Fruit fly (Drosophila melanogaster) whole organism, embryonic: Measurements from ENCODE around the gene Dmtn.

Source experiments
- B-H2 ChIP-seq: fragments of 200-800 bp; sonication (Bioruptor generic); optimal IDR thresholded peaks from 2 replicates; lab custom pipeline; 2018; ENCODE audit warnings: missing biosample characterization, mild to moderate bottlenecking, missing genetic modification characterization
- CG10147 ChIP-seq: fragments of 200-800 bp; sonication (Bioruptor generic); optimal IDR thresholded peaks from 2 replicates; lab custom pipeline; 2019; ENCODE audit warnings: missing biosample characterization, mild to moderate bottlenecking, missing genetic modification characterization, moderate library complexity
- CG10462 ChIP-seq: fragments of 200-800 bp; sonication (Bioruptor generic); optimal IDR thresholded peaks from 2 replicates; lab custom pipeline; 2016; ENCODE audit warnings: missing biosample characterization, missing genetic modification characterization
- CG11247 ChIP-seq: fragments of 200-800 bp; sonication (Bioruptor generic); IDR thresholded peaks from 2 replicates; pipeline ENCODE4 v1.3.6; 2022; ENCODE audit warnings: missing biosample characterization, missing genetic modification characterization
- CG1233 ChIP-seq: fragments of 200-800 bp; sonication (Bioruptor generic); optimal IDR thresholded peaks from 4 replicates; lab custom pipeline; 2018; ENCODE audit warnings: missing biosample characterization, mild to moderate bottlenecking, missing genetic modification characterization
- CG14014 ChIP-seq: fragments of 200-800 bp; sonication (Bioruptor generic); IDR thresholded peaks from 2 replicates; pipeline ENCODE4 v1.3.6; 2022; ENCODE audit warnings: missing biosample characterization, missing genetic modification characterization
- CG14710 ChIP-seq: fragments of 200-800 bp; sonication (Bioruptor generic); optimal IDR thresholded peaks from 3 replicates; lab custom pipeline; 2019; ENCODE audit warnings: missing biosample characterization, mild to moderate bottlenecking, missing genetic modification characterization, moderate library complexity
- CG1603 ChIP-seq: fragments of 200-800 bp; sonication (Bioruptor generic); optimal IDR thresholded peaks from 2 replicates; lab custom pipeline; 2019; ENCODE audit warnings: missing biosample characterization, mild to moderate bottlenecking, missing genetic modification characterization, moderate library complexity
- CG2199 ChIP-seq: fragments of 200-800 bp; sonication (Bioruptor generic); IDR thresholded peaks from 3 replicates; pipeline ENCODE4 v1.3.6; 2022; ENCODE audit warnings: missing biosample characterization, missing genetic modification characterization
- CG33557 ChIP-seq: fragments of 200-800 bp; sonication (Bioruptor generic); optimal IDR thresholded peaks from 2 replicates; lab custom pipeline; 2019; ENCODE audit warnings: missing biosample characterization, mild to moderate bottlenecking, missing genetic modification characterization, moderate library complexity
- CG42726 ChIP-seq: fragments of 200-800 bp; sonication (Bioruptor generic); IDR thresholded peaks from 2 replicates; pipeline ENCODE4 v1.3.6; 2022; ENCODE audit warnings: missing biosample characterization, missing genetic modification characterization; ENCODE audit not compliant: partially characterized antibody
- CG4617 ChIP-seq: fragments of 200-800 bp; sonication (Bioruptor generic); optimal IDR thresholded peaks from 3 replicates; lab custom pipeline; 2016; ENCODE audit warnings: missing biosample characterization, missing genetic modification characterization, borderline replicate concordance
- CG6654 ChIP-seq: fragments of 200-800 bp; sonication (Bioruptor generic); optimal IDR thresholded peaks from 2 replicates; lab custom pipeline; 2017; ENCODE audit warnings: missing biosample characterization, mild to moderate bottlenecking, missing genetic modification characterization
- CG7928 ChIP-seq: fragments of 200-800 bp; sonication (Bioruptor generic); optimal IDR thresholded peaks from 2 replicates; lab custom pipeline; 2017; ENCODE audit warnings: missing biosample characterization, mild to moderate bottlenecking, missing genetic modification characterization
- CG7987 ChIP-seq: fragments of 200-800 bp; sonication (Bioruptor generic); optimal IDR thresholded peaks from 2 replicates; lab custom pipeline; 2018; ENCODE audit warnings: missing biosample characterization, mild to moderate bottlenecking, missing genetic modification characterization, moderate library complexity
- CG8089 ChIP-seq: fragments of 200-800 bp; sonication (Bioruptor generic); optimal IDR thresholded peaks from 3 replicates; lab custom pipeline; 2016; ENCODE audit warnings: missing biosample characterization, missing genetic modification characterization
- CG9797 ChIP-seq: fragments of 200-800 bp; sonication (Bioruptor generic); optimal IDR thresholded peaks from 3 replicates; lab custom pipeline; 2018; ENCODE audit warnings: missing biosample characterization, mild to moderate bottlenecking, missing genetic modification characterization
- CkIIα-i1 ChIP-seq: fragments of 200-800 bp; sonication (Bioruptor generic); IDR thresholded peaks from 2 replicates; pipeline ENCODE4 v1.3.6; 2022; ENCODE audit warnings: missing biosample characterization, missing genetic modification characterization
- Eip74EF ChIP-seq, 2 experiments: fragments of 200-800 bp in 1 of 2; fragments of >200 bp in 1 of 2; sonication (Bioruptor generic) in 1 of 2; optimal IDR thresholded peaks; 2 replicates each; lab custom pipeline; 2017 to 2019; ENCODE audit warnings: missing biosample characterization in 2 of 2, missing genetic modification characterization in 2 of 2, mild to moderate bottlenecking in 1 of 2, moderate library complexity in 1 of 2
- Elba2 ChIP-seq: fragments of 200-800 bp; sonication (Bioruptor generic); optimal IDR thresholded peaks from 3 replicates; lab custom pipeline; 2016; ENCODE audit warnings: missing biosample characterization, missing genetic modification characterization
- GATAe ChIP-seq: fragments of 200-800 bp; sonication (Bioruptor generic); conservative IDR thresholded peaks from 2 replicates; pipeline ENCODE4 v1.3.6; 2022; ENCODE audit warnings: missing biosample characterization, missing genetic modification characterization
- Gug ChIP-seq: fragments of 200-800 bp; sonication (Bioruptor generic); IDR thresholded peaks from 4 replicates; pipeline ENCODE4 v1.3.6; 2022; ENCODE audit warnings: missing biosample characterization, missing genetic modification characterization
- H15 ChIP-seq: fragments of 200-800 bp; sonication (Bioruptor generic); IDR thresholded peaks from 3 replicates; pipeline ENCODE4 v1.3.6; 2022; ENCODE audit warnings: missing biosample characterization, missing genetic modification characterization
- Hand ChIP-seq: fragments of 200-800 bp; sonication (Bioruptor generic); optimal IDR thresholded peaks from 2 replicates; lab custom pipeline; 2017; ENCODE audit warnings: mild to moderate bottlenecking, missing biosample characterization, missing genetic modification reagents, missing genetic modification characterization
- HmgD ChIP-seq: fragments of 200-800 bp; sonication (Bioruptor generic); optimal IDR thresholded peaks from 3 replicates; lab custom pipeline; 2016; ENCODE audit warnings: missing biosample characterization, missing genetic modification characterization
- Mad ChIP-seq: fragments of 200-800 bp; sonication (Bioruptor generic); optimal IDR thresholded peaks from 2 replicates; lab custom pipeline; 2016; ENCODE audit warnings: missing biosample characterization, missing genetic modification characterization
- NC2β ChIP-seq: fragments of 200-800 bp; sonication (Bioruptor generic); optimal IDR thresholded peaks from 2 replicates; lab custom pipeline; 2016; ENCODE audit warnings: missing biosample characterization, missing genetic modification characterization
- Oaz ChIP-seq: fragments of 200-800 bp; sonication (Bioruptor generic); IDR thresholded peaks from 2 replicates; pipeline ENCODE4 v1.3.6; 2022; ENCODE audit warnings: missing biosample characterization, missing genetic modification characterization
- PHDP ChIP-seq: fragments of 200-800 bp; sonication (Bioruptor generic); optimal IDR thresholded peaks from 3 replicates; lab custom pipeline; 2018; ENCODE audit warnings: missing biosample characterization, mild to moderate bottlenecking, missing genetic modification characterization, moderate library complexity
- Sox102F ChIP-seq: fragments of 200-800 bp; sonication (Bioruptor generic); optimal IDR thresholded peaks from 2 replicates; lab custom pipeline; 2018; ENCODE audit warnings: missing biosample characterization, mild to moderate bottlenecking, missing genetic modification characterization, moderate library complexity
- Sry-β ChIP-seq: fragments of 200-800 bp; sonication (Bioruptor generic); optimal IDR thresholded peaks from 2 replicates; lab custom pipeline; 2018; ENCODE audit warnings: missing biosample characterization, mild to moderate bottlenecking, missing genetic modification characterization, moderate library complexity
- Ssrp ChIP-seq: fragments of 200-800 bp; sonication (Bioruptor generic); optimal IDR thresholded peaks from 2 replicates; lab custom pipeline; 2018; ENCODE audit warnings: missing biosample characterization, mild to moderate bottlenecking, missing genetic modification characterization, moderate library complexity
- Vsx1 ChIP-seq: fragments of 200-800 bp; sonication (Bioruptor generic); optimal IDR thresholded peaks from 2 replicates; lab custom pipeline; 2017; ENCODE audit warnings: missing biosample characterization, mild to moderate bottlenecking, missing genetic modification characterization, missing genetic modification reagents
- disco-r ChIP-seq: fragments of 200-800 bp; sonication (Bioruptor generic); optimal IDR thresholded peaks from 2 replicates; lab custom pipeline; 2016; ENCODE audit warnings: missing biosample characterization, missing genetic modification characterization
- fd96Cb ChIP-seq: fragments of 200-800 bp; sonication (Bioruptor generic); optimal IDR thresholded peaks from 2 replicates; lab custom pipeline; 2018; ENCODE audit warnings: missing biosample characterization, mild to moderate bottlenecking, missing genetic modification characterization, moderate library complexity
- gcm2 ChIP-seq: fragments of 200-800 bp; sonication (Bioruptor generic); optimal IDR thresholded peaks from 2 replicates; lab custom pipeline; 2016; ENCODE audit warnings: missing biosample characterization, missing genetic modification characterization
- hb ChIP-seq: fragments of 200-800 bp; sonication (Bioruptor generic); IDR thresholded peaks from 3 replicates; pipeline ENCODE4 v1.3.6; 2022; ENCODE audit warnings: missing biosample characterization, missing genetic modification characterization; ENCODE audit not compliant: partially characterized antibody
- ken ChIP-seq: fragments of 200-800 bp; sonication (Bioruptor generic); IDR thresholded peaks from 3 replicates; pipeline ENCODE4 v1.3.6; 2022; ENCODE audit warnings: missing biosample characterization, missing genetic modification characterization
- klu ChIP-seq: fragments of 200-800 bp; sonication (Bioruptor generic); IDR thresholded peaks from 2 replicates; pipeline ENCODE4 v1.3.6; 2022; ENCODE audit warnings: missing biosample characterization, missing genetic modification characterization
- lola ChIP-seq, 3 experiments: fragments of >200 bp in 2 of 3; fragments of 200-800 bp in 1 of 3; sonication (Bioruptor generic) in 1 of 3; optimal IDR thresholded peaks; 2 replicates each; lab custom pipeline; 2017 to 2019; ENCODE audit warnings: missing biosample characterization in 3 of 3, missing genetic modification characterization in 3 of 3, mild to moderate bottlenecking in 1 of 3, moderate library complexity in 1 of 3
- nerfin-2 ChIP-seq: fragments of 200-800 bp; sonication (Bioruptor generic); IDR thresholded peaks from 2 replicates; pipeline ENCODE4 v1.3.6; 2022; ENCODE audit warnings: missing biosample characterization, missing genetic modification characterization; ENCODE audit not compliant: partially characterized antibody
- sna ChIP-seq: fragments of 200-800 bp; sonication (Bioruptor generic); IDR thresholded peaks from 2 replicates; pipeline ENCODE4 v1.3.6; 2022; ENCODE audit warnings: missing biosample characterization, missing genetic modification characterization; ENCODE audit not compliant: partially characterized antibody
- tll ChIP-seq, 2 experiments: fragments of 200-800 bp in 1 of 2; fragments of >200 bp in 1 of 2; sonication (Bioruptor generic) in 1 of 2; optimal IDR thresholded peaks; 2 replicates each; lab custom pipeline; 2017 to 2019; ENCODE audit warnings: missing biosample characterization in 2 of 2, missing genetic modification characterization in 2 of 2, mild to moderate bottlenecking in 1 of 2, moderate library complexity in 1 of 2
- trem ChIP-seq: fragments of 200-800 bp; optimal IDR thresholded peaks from 3 replicates; lab custom pipeline; 2019; ENCODE audit warnings: missing biosample characterization, mild to moderate bottlenecking, missing genetic modification characterization, moderate library complexity
- vvl ChIP-seq: fragments of 200-800 bp; sonication (Bioruptor generic); IDR thresholded peaks from 2 replicates; pipeline ENCODE4 v1.3.6; 2022; ENCODE audit warnings: missing biosample characterization, missing genetic modification characterization
- wek ChIP-seq: fragments of 200-800 bp; sonication (Bioruptor generic); optimal IDR thresholded peaks from 3 replicates; lab custom pipeline; 2018; ENCODE audit warnings: missing biosample characterization, mild to moderate bottlenecking, missing genetic modification characterization, moderate library complexity
- zen ChIP-seq: fragments of 200-800 bp; sonication (Bioruptor generic); optimal IDR thresholded peaks from 3 replicates; lab custom pipeline; 2018; ENCODE audit warnings: missing biosample characterization, mild to moderate bottlenecking, missing genetic modification characterization, moderate library complexity

Gene Dmtn

dm6 chr3R:6423984-6424602 lies 18.4 kb upstream of the Dmtn start (continued):
- peak; percentile 10 to 36 for TF ChIP-seq tll (GFP tag; optimal IDR thresholded peaks at IDR 0.05; lab: Kevin White, UChicago)
- peak; percentile 89 for TF ChIP-seq zen (tag; lab: Kevin White, UChicago)
- TF ChIP-seq Eip74EF (GFP tag; optimal IDR thresholded peaks at IDR 0.05; lab: Kevin White, UChicago), result peak in 1 of 2 experiments; percentile 85
- peak; percentile 73 for TF ChIP-seq Oaz
- no peak for TF ChIP-seq hb
- TF ChIP-seq nerfin-2 (GFP tag; lab: Robert Waterston, UW), result no peak
- peak; percentile 88 for TF ChIP-seq B-H2 (GFP tag; lab: Kevin White, UChicago)
- peak in 1 of 3 experiments; percentile 89 for TF ChIP-seq lola (GFP tag; optimal IDR thresholded peaks at IDR 0.05; lab: Kevin White, UChicago)
- peak; percentile 85 for TF ChIP-seq NC2β (GFP tag; lab: Kevin White, UChicago)
- TF ChIP-seq Gug, result peak; percentile 89
- TF ChIP-seq Elba2 (GFP tag; lab: Kevin White, UChicago), result peak; percentile 98
- TF ChIP-seq Sox102F (GFP tag; lab: Kevin White, UChicago), result peak; percentile 93
- TF ChIP-seq CG8089 (GFP tag; lab: Kevin White, UChicago), result peak; percentile 92
- TF ChIP-seq vvl (GFP tag; lab: Robert Waterston, UW), result peak; percentile 95
- peak; percentile 77 for TF ChIP-seq klu
- 0 out of 2 replicates have a peak, but pooled peaks have one; percentile 34 for TF ChIP-seq CkIIα-i1 (GFP tag; lab: Robert Waterston, UW)
- peak; percentile 87 for TF ChIP-seq Ssrp
- peak; percentile 69 for TF ChIP-seq CG7928 (GFP tag; lab: Kevin White, UChicago)
- peak; percentile 95 for TF ChIP-seq Hand
- peak; percentile 63 for TF ChIP-seq CG6654 (GFP tag; lab: Kevin White, UChicago)
- peak; percentile 78 for TF ChIP-seq CG4617
- TF ChIP-seq CG14014 (GFP tag; lab: Robert Waterston, UW), result peak; percentile 91
- peak; percentile 85 for TF ChIP-seq gcm2 (GFP tag; lab: Kevin White, UChicago)
- TF ChIP-seq sna (GFP tag; lab: Robert Waterston, UW), result no peak
- no peak for TF ChIP-seq CG42726
- peak; percentile 81 for TF ChIP-seq CG2199 (GFP tag; lab: Robert Waterston, UW)
- TF ChIP-seq GATAe (GFP tag; lab: Robert Waterston, UW), result peak; percentile 34; the same call in 1 of the 2 replicates
- TF ChIP-seq HmgD, result peak; percentile 95
- peak; percentile 87 for TF ChIP-seq ken (GFP tag; lab: Robert Waterston, UW)
- TF ChIP-seq CG10462 (GFP tag; lab: Kevin White, UChicago), result peak; percentile 90
- TF ChIP-seq CG33557, result peak; percentile 82
- peak; percentile 85 for TF ChIP-seq CG14710
- TF ChIP-seq trem, result peak; percentile 83
- TF ChIP-seq Vsx1 (GFP tag; lab: Kevin White, UChicago), result peak; percentile 78
- peak; percentile 87 for TF ChIP-seq H15 (GFP tag; lab: Robert Waterston, UW)
- peak; percentile 81 for TF ChIP-seq wek (GFP tag; lab: Kevin White, UChicago)
- TF ChIP-seq disco-r, result peak; percentile 86
- TF ChIP-seq fd96Cb (tag; lab: Kevin White, UChicago), result peak; percentile 88
- peak; percentile 90 for TF ChIP-seq CG1233 (GFP tag; lab: Kevin White, UChicago)
- TF ChIP-seq Mad (GFP tag; lab: Kevin White, UChicago), result peak; percentile 90
- TF ChIP-seq Sry-β (GFP tag; lab: Kevin White, UChicago), result peak; percentile 41
- peak; percentile 94 for TF ChIP-seq PHDP
- peak; percentile 86 for TF ChIP-seq CG11247
- peak; percentile 96 for TF ChIP-seq CG1603
- TF ChIP-seq CG10147 (GFP tag; lab: Kevin White, UChicago), result peak; percentile 89
- TF ChIP-seq CG7987, result peak; percentile 66
- TF ChIP-seq CG9797 (GFP tag; lab: Kevin White, UChicago), result peak; percentile 7
